Worm (Caenorhabditis elegans): Measurements from ENCODE around the gene Y41E3.7.
A peak's percentile ranks its signal among the peaks of the same experiment; 100 is the strongest.

The Y41E3.7 gene

ce11 chrIV:15027334-15027733 is 13.5 kb downstream of the Y41E3.7 start:
- TF ChIP-seq R02D3.7 (tag; optimal IDR thresholded peaks at IDR 0.05) (no peak), nfya-1 (tag; optimal IDR thresholded peaks at IDR 0.05; ENCODE audit: insufficient read depth) (peak; percentile 98)

ce11 chrIV:15027884-15028283 is 14.0 kb downstream of the Y41E3.7 start:
- TF ChIP-seq nfya-1 (tag; optimal IDR thresholded peaks at IDR 0.05; ENCODE audit: insufficient read depth) (peak; percentile 82), nhr-43 (tag; optimal IDR thresholded peaks at IDR 0.05; ENCODE audit: poor library complexity, severe bottlenecking) (no peak), jun-1 (tag; optimal IDR thresholded peaks at IDR 0.05) (no peak)

- TF ChIP-seq ceh-82 (tag; optimal IDR thresholded peaks at IDR 0.05) (no peak), jun-1 (tag; optimal IDR thresholded peaks at IDR 0.05) (no peak), nhr-237 (tag; optimal IDR thresholded peaks at IDR 0.05) (no peak), hmg-11 (tag; optimal IDR thresholded peaks at IDR 0.05) (no peak), nhr-12 (tag; optimal IDR thresholded peaks at IDR 0.05) (no peak), elt-1 (tag; optimal IDR thresholded peaks at IDR 0.05) (no peak), R02D3.7 (tag; optimal IDR thresholded peaks at IDR 0.05) (no peak), egl-27 (tag; optimal IDR thresholded peaks at IDR 0.05) (no peak), eor-1 (tag; optimal IDR thresholded peaks at IDR 0.05) (no peak)
These were observed 14.6 kb downstream of the Y41E3.7 start for ce11 chrIV:15028386-15028785.

- TF ChIP-seq nhr-43 (tag; optimal IDR thresholded peaks at IDR 0.05; ENCODE audit: poor library complexity, severe bottlenecking) (peak; percentile 28), nhr-25 (tag; optimal IDR thresholded peaks at IDR 0.05) (peak; percentile 2), ztf-4 (tag; optimal IDR thresholded peaks at IDR 0.05) (no peak), snpc-4 (tag; optimal IDR thresholded peaks at IDR 0.05) (no peak), nhr-67 (tag; optimal IDR thresholded peaks at IDR 0.05) (no peak), hmg-11 (tag; optimal IDR thresholded peaks at IDR 0.05) (peak; percentile 40), elt-2 (tag; optimal IDR thresholded peaks at IDR 0.05) (peak; percentile 22), ceh-28 (tag; optimal IDR thresholded peaks at IDR 0.05) (peak; percentile 19), nfya-1 (tag; optimal IDR thresholded peaks at IDR 0.05; ENCODE audit: insufficient read depth) (peak; percentile 57), egl-5 (tag; optimal IDR thresholded peaks at IDR 0.05) (peak; percentile 24), ZK546.5 (tag; optimal IDR thresholded peaks at IDR 0.05) (no peak), aly-2 (tag; optimal IDR thresholded peaks at IDR 0.05) (no peak), unc-62 (GFP tag; optimal IDR thresholded peaks at IDR 0.05) (no peak), lin-15B (tag; optimal IDR thresholded peaks at IDR 0.05) (peak; percentile 45), pha-4 (tag; optimal IDR thresholded peaks at IDR 0.05) (peak; percentile 64), fos-1 (tag; optimal IDR thresholded peaks at IDR 0.05) (no peak), nhr-23 (tag; optimal IDR thresholded peaks at IDR 0.05) (peak; percentile 46)
These were observed 15.1 kb downstream of the Y41E3.7 start, which contains the start of gene Y41E3.8 for ce11 chrIV:15028891-15029290. TSS of gene Y41E3.8 (minus strand) at chrIV:15028978.

- TF ChIP-seq tbx-2 (tag; optimal IDR thresholded peaks at IDR 0.05) (no peak), fkh-10 (GFP tag; optimal IDR thresholded peaks at IDR 0.05) (no peak), elt-1 (tag; optimal IDR thresholded peaks at IDR 0.05) (no peak), R02D3.7 (tag; optimal IDR thresholded peaks at IDR 0.05) (no peak), nfya-1 (tag; optimal IDR thresholded peaks at IDR 0.05; ENCODE audit: insufficient read depth) (no peak), jun-1 (tag; optimal IDR thresholded peaks at IDR 0.05) (no peak), snpc-4 (tag; optimal IDR thresholded peaks at IDR 0.05) (no peak), skn-1 (tag; optimal IDR thresholded peaks at IDR 0.05) (no peak), mml-1 (tag; optimal IDR thresholded peaks at IDR 0.05) (no peak), nhr-12 (tag; optimal IDR thresholded peaks at IDR 0.05) (no peak), zag-1 (tag; optimal IDR thresholded peaks at IDR 0.05) (no peak), elt-2 (tag; optimal IDR thresholded peaks at IDR 0.05) (no peak), fos-1 (tag; optimal IDR thresholded peaks at IDR 0.05) (no peak), nhr-25 (tag; optimal IDR thresholded peaks at IDR 0.05) (no peak), hmg-11 (tag; optimal IDR thresholded peaks at IDR 0.05) (no peak)
These were observed 15.7 kb downstream of the Y41E3.7 start for ce11 chrIV:15029565-15029964.

ce11 chrIV:15036974-15037373 is 23.1 kb downstream of the Y41E3.7 start, which contains the start of gene eef-1B.2:
TSS of gene eef-1B.2 (plus strand) at chrIV:15037331.
- TF ChIP-seq nhr-77 (tag; optimal IDR thresholded peaks at IDR 0.05) (no peak), nhr-28 (tag; optimal IDR thresholded peaks at IDR 0.05) (no peak), skn-1 (tag; optimal IDR thresholded peaks at IDR 0.05) (peak; percentile 75), nhr-23 (tag; optimal IDR thresholded peaks at IDR 0.05) (peak; percentile 60), ztf-4 (tag; optimal IDR thresholded peaks at IDR 0.05) (no peak), elt-2 (tag; optimal IDR thresholded peaks at IDR 0.05) (peak; percentile 30), nhr-25 (tag; optimal IDR thresholded peaks at IDR 0.05) (peak; percentile 50), lin-39 (tag; optimal IDR thresholded peaks at IDR 0.05) (peak; percentile 59), unc-62 (GFP tag; optimal IDR thresholded peaks at IDR 0.05) (no peak), lin-15B (tag; optimal IDR thresholded peaks at IDR 0.05) (peak; percentile 78), snpc-4 (tag; optimal IDR thresholded peaks at IDR 0.05) (peak; percentile 22), ceh-82 (tag; optimal IDR thresholded peaks at IDR 0.05) (no peak), nhr-43 (tag; optimal IDR thresholded peaks at IDR 0.05; ENCODE audit: poor library complexity, severe bottlenecking) (peak; percentile 3), elt-3 (tag; optimal IDR thresholded peaks at IDR 0.05) (no peak), hmg-11 (tag; optimal IDR thresholded peaks at IDR 0.05) (peak; percentile 33), eor-1 (tag; optimal IDR thresholded peaks at IDR 0.05) (no peak), pha-4 (tag; optimal IDR thresholded peaks at IDR 0.05) (peak; percentile 86), nfya-1 (tag; optimal IDR thresholded peaks at IDR 0.05; ENCODE audit: insufficient read depth) (peak; percentile 85), mdl-1 (tag; optimal IDR thresholded peaks at IDR 0.05) (no peak), R02D3.7 (tag; optimal IDR thresholded peaks at IDR 0.05) (peak; percentile 10), egl-5 (tag; optimal IDR thresholded peaks at IDR 0.05) (peak; percentile 17)
